Fruit fly (Drosophila melanogaster) whole organism, embryonic: ENCODE measurements around the gene Muc30E.

Experiments
- Abd-B ChIP-seq: fragments of 200-800 bp; sonication (Bioruptor generic); optimal IDR thresholded peaks from 2 replicates; lab custom pipeline; 2018; ENCODE audit warnings: missing biosample characterization, mild to moderate bottlenecking, missing genetic modification characterization, moderate library complexity
- Bgb ChIP-seq: fragments of 200-800 bp; sonication (Bioruptor generic); IDR thresholded peaks from 2 replicates; pipeline ENCODE4 v1.3.6; 2022; ENCODE audit warnings: missing biosample characterization, missing genetic modification characterization; ENCODE audit not compliant: partially characterized antibody
- Bteb2 ChIP-seq: fragments of 200-800 bp; sonication (Bioruptor generic); optimal IDR thresholded peaks from 2 replicates; lab custom pipeline; 2016; ENCODE audit warnings: missing biosample characterization, missing genetic modification characterization
- CG12155 ChIP-seq: fragments of 200-800 bp; sonication (Bioruptor generic); optimal IDR thresholded peaks from 3 replicates; lab custom pipeline; 2016; ENCODE audit warnings: missing biosample characterization, missing genetic modification characterization
- CG12769 ChIP-seq: fragments of 200-800 bp; sonication (Bioruptor generic); optimal IDR thresholded peaks from 2 replicates; lab custom pipeline; 2019; ENCODE audit warnings: missing biosample characterization, mild to moderate bottlenecking, missing genetic modification characterization, moderate library complexity
- CG12942 ChIP-seq: fragments of 200-800 bp; sonication (Bioruptor generic); optimal IDR thresholded peaks from 3 replicates; lab custom pipeline; 2016; ENCODE audit warnings: missing biosample characterization, missing genetic modification characterization
- CG13775 ChIP-seq: fragments of 200-800 bp; sonication (Bioruptor generic); optimal IDR thresholded peaks from 3 replicates; lab custom pipeline; 2017; ENCODE audit warnings: missing biosample characterization, mild to moderate bottlenecking, missing genetic modification characterization
- CG15011 ChIP-seq: fragments of 200-800 bp; sonication (Bioruptor generic); optimal IDR thresholded peaks from 3 replicates; lab custom pipeline; 2018; ENCODE audit warnings: missing biosample characterization, mild to moderate bottlenecking, missing genetic modification characterization
- CG17802 ChIP-seq: fragments of 200-800 bp; sonication (Bioruptor generic); optimal IDR thresholded peaks from 2 replicates; lab custom pipeline; 2018; ENCODE audit warnings: missing biosample characterization, mild to moderate bottlenecking, missing genetic modification characterization, moderate library complexity
- CG2116 ChIP-seq: fragments of 200-800 bp; sonication (Bioruptor generic); optimal IDR thresholded peaks from 3 replicates; lab custom pipeline; 2018; ENCODE audit warnings: missing biosample characterization, mild to moderate bottlenecking, missing genetic modification characterization
- CG2875 ChIP-seq: fragments of 200-800 bp; sonication (Bioruptor generic); optimal IDR thresholded peaks from 2 replicates; lab custom pipeline; 2017; ENCODE audit warnings: missing biosample characterization, mild to moderate bottlenecking, missing genetic modification characterization, missing genetic modification reagents
- CG30020 ChIP-seq: fragments of 200-800 bp; optimal IDR thresholded peaks from 2 replicates; lab custom pipeline; 2019; ENCODE audit warnings: missing biosample characterization, mild to moderate bottlenecking, missing genetic modification characterization, moderate library complexity
- CG30431 ChIP-seq: fragments of 200-800 bp; sonication (Bioruptor generic); optimal IDR thresholded peaks from 2 replicates; lab custom pipeline; 2017; ENCODE audit warnings: missing biosample characterization, missing genetic modification characterization
- CG32532 ChIP-seq: fragments of 200-800 bp; sonication (Bioruptor generic); IDR thresholded peaks from 2 replicates; pipeline ENCODE4 v1.3.6; 2022; ENCODE audit warnings: missing biosample characterization, missing genetic modification characterization
- CG33213 ChIP-seq: fragments of 200-800 bp; sonication (Bioruptor generic); optimal IDR thresholded peaks from 3 replicates; lab custom pipeline; 2016; ENCODE audit warnings: missing biosample characterization, missing genetic modification characterization
- CG4404 ChIP-seq: fragments of 200-800 bp; sonication (Bioruptor generic); IDR thresholded peaks from 2 replicates; pipeline ENCODE4 v1.3.6; 2022; ENCODE audit warnings: missing biosample characterization, missing genetic modification characterization
- CG7786 ChIP-seq: fragments of 200-800 bp; sonication (Bioruptor generic); optimal IDR thresholded peaks from 2 replicates; lab custom pipeline; 2016; ENCODE audit warnings: missing biosample characterization, missing genetic modification characterization
- CG8388 ChIP-seq: fragments of 200-800 bp; sonication (Bioruptor generic); optimal IDR thresholded peaks from 2 replicates; lab custom pipeline; 2019; ENCODE audit warnings: missing biosample characterization, mild to moderate bottlenecking, missing genetic modification characterization, moderate library complexity
- CG9437 ChIP-seq: fragments of 200-800 bp; sonication (Bioruptor generic); optimal IDR thresholded peaks from 2 replicates; lab custom pipeline; 2018; ENCODE audit warnings: missing biosample characterization, mild to moderate bottlenecking, missing genetic modification characterization
- CG9817 ChIP-seq: fragments of 200-800 bp; sonication (Bioruptor generic); optimal IDR thresholded peaks from 2 replicates; lab custom pipeline; 2018; ENCODE audit warnings: missing biosample characterization, mild to moderate bottlenecking, missing genetic modification characterization, moderate library complexity
- H15 ChIP-seq: fragments of 200-800 bp; sonication (Bioruptor generic); IDR thresholded peaks from 3 replicates; pipeline ENCODE4 v1.3.6; 2022; ENCODE audit warnings: missing biosample characterization, missing genetic modification characterization
- HLHmδ ChIP-seq: fragments of 200-800 bp; sonication (Bioruptor generic); optimal IDR thresholded peaks from 2 replicates; lab custom pipeline; 2018; ENCODE audit warnings: missing biosample characterization, mild to moderate bottlenecking, missing genetic modification characterization, moderate library complexity
- HmgD ChIP-seq: fragments of 200-800 bp; sonication (Bioruptor generic); optimal IDR thresholded peaks from 3 replicates; lab custom pipeline; 2016; ENCODE audit warnings: missing biosample characterization, missing genetic modification characterization
- MBD-R2 ChIP-seq: fragments of 200-800 bp; sonication (Bioruptor generic); IDR thresholded peaks from 2 replicates; pipeline ENCODE4 v1.3.6; 2022; ENCODE audit warnings: missing biosample characterization, missing genetic modification characterization
- MTF-1 ChIP-seq: fragments of 200-800 bp; sonication (Bioruptor generic); optimal IDR thresholded peaks from 2 replicates; lab custom pipeline; 2018; ENCODE audit warnings: missing biosample characterization, mild to moderate bottlenecking, missing genetic modification characterization, borderline replicate concordance
- Nf-YC ChIP-seq: fragments of 200-800 bp; optimal IDR thresholded peaks from 3 replicates; lab custom pipeline; 2019; ENCODE audit warnings: missing biosample characterization, mild to moderate bottlenecking, missing genetic modification characterization, moderate library complexity
- Sry-δ ChIP-seq: fragments of 200-800 bp; sonication (Bioruptor generic); optimal IDR thresholded peaks from 2 replicates; lab custom pipeline; 2016; ENCODE audit warnings: missing biosample characterization, missing genetic modification characterization
- Trl ChIP-seq, 3 experiments: fragments of >200 bp in 2 of 3; fragments of 200-800 bp in 1 of 3; sonication (Bioruptor generic) in 1 of 3; optimal IDR thresholded peaks; 2 replicates in 1 of 3; 3 replicates in 2 of 3; lab custom pipeline; 2016 to 2017; ENCODE audit warnings: missing biosample characterization in 1 of 3, missing genetic modification characterization in 1 of 3
- bbx ChIP-seq: fragments of 200-800 bp; sonication (Bioruptor generic); IDR thresholded peaks from 2 replicates; pipeline ENCODE4 v1.3.6; 2022; ENCODE audit warnings: missing biosample characterization, missing genetic modification characterization; ENCODE audit not compliant: partially characterized antibody
- bcd ChIP-seq: fragments of 200-800 bp; sonication (Bioruptor generic); optimal IDR thresholded peaks from 2 replicates; lab custom pipeline; 2017; ENCODE audit warnings: missing biosample characterization, mild to moderate bottlenecking, missing genetic modification characterization
- croc ChIP-seq: fragments of 200-800 bp; sonication (Bioruptor generic); conservative IDR thresholded peaks from 3 replicates; pipeline ENCODE4 v1.3.6; 2022; ENCODE audit warnings: missing biosample characterization, missing genetic modification characterization
- disco-r ChIP-seq: fragments of 200-800 bp; sonication (Bioruptor generic); optimal IDR thresholded peaks from 2 replicates; lab custom pipeline; 2016; ENCODE audit warnings: missing biosample characterization, missing genetic modification characterization
- dpn ChIP-seq, 2 experiments: fragments of 200-800 bp; sonication (Bioruptor generic); optimal IDR thresholded peaks; 3 replicates each; lab custom pipeline; 2016; ENCODE audit warnings: missing biosample characterization in 2 of 2, missing genetic modification characterization in 2 of 2
- fd102C ChIP-seq: fragments of 200-800 bp; sonication (Bioruptor generic); optimal IDR thresholded peaks from 2 replicates; lab custom pipeline; 2018; ENCODE audit warnings: missing biosample characterization, mild to moderate bottlenecking, missing genetic modification characterization, moderate library complexity
- fd64A ChIP-seq: fragments of 200-800 bp; sonication (Bioruptor generic); optimal IDR thresholded peaks from 3 replicates; lab custom pipeline; 2018; ENCODE audit warnings: missing biosample characterization, mild to moderate bottlenecking, missing genetic modification characterization
- grn ChIP-seq: fragments of 200-800 bp; sonication (Bioruptor generic); optimal IDR thresholded peaks from 3 replicates; lab custom pipeline; 2017; ENCODE audit warnings: missing biosample characterization, missing genetic modification characterization
- gt ChIP-seq: fragments of 200-800 bp; sonication (Bioruptor generic); IDR thresholded peaks from 2 replicates; pipeline ENCODE4 v1.3.6; 2022; ENCODE audit warnings: missing biosample characterization, missing genetic modification characterization
- jumu ChIP-seq: fragments of 200-800 bp; sonication (Bioruptor generic); optimal IDR thresholded peaks from 3 replicates; lab custom pipeline; 2016; ENCODE audit warnings: missing biosample characterization, missing genetic modification characterization
- knrl ChIP-seq: fragments of 200-800 bp; sonication (Bioruptor generic); IDR thresholded peaks from 3 replicates; pipeline ENCODE4 v1.3.6; 2022; ENCODE audit warnings: missing biosample characterization, missing genetic modification characterization; ENCODE audit not compliant: partially characterized antibody
- lbe ChIP-seq: fragments of 200-800 bp; sonication (Bioruptor generic); optimal IDR thresholded peaks from 2 replicates; lab custom pipeline; 2016; ENCODE audit warnings: missing biosample characterization, mild to moderate bottlenecking, missing genetic modification characterization
- mirr ChIP-seq: fragments of 200-800 bp; sonication (Bioruptor generic); optimal IDR thresholded peaks from 3 replicates; lab custom pipeline; 2018; ENCODE audit warnings: missing biosample characterization, mild to moderate bottlenecking, missing genetic modification characterization
- nerfin-1 ChIP-seq: fragments of 200-800 bp; sonication (Bioruptor generic); optimal IDR thresholded peaks from 3 replicates; lab custom pipeline; 2019; ENCODE audit warnings: missing biosample characterization, mild to moderate bottlenecking, missing genetic modification characterization, moderate library complexity
- p53 ChIP-seq: fragments of 200-800 bp; sonication (Bioruptor generic); optimal IDR thresholded peaks from 2 replicates; lab custom pipeline; 2016; ENCODE audit warnings: missing biosample characterization, missing genetic modification characterization
- sim ChIP-seq: fragments of 200-800 bp; sonication (Bioruptor generic); IDR thresholded peaks from 2 replicates; pipeline ENCODE4 v1.3.6; 2022; ENCODE audit warnings: missing biosample characterization, missing genetic modification characterization
- trh ChIP-seq: fragments of 200-800 bp; sonication (Bioruptor generic); optimal IDR thresholded peaks from 2 replicates; lab custom pipeline; 2016; ENCODE audit warnings: missing biosample characterization, missing genetic modification characterization
- ttk ChIP-seq: fragments of 200-800 bp; sonication (Bioruptor generic); IDR thresholded peaks from 2 replicates; pipeline ENCODE4 v2.1.2; 2022; ENCODE audit warnings: missing biosample characterization, missing genetic modification characterization
- unc-4 ChIP-seq: fragments of 200-800 bp; sonication (Bioruptor generic); IDR thresholded peaks from 2 replicates; pipeline ENCODE4 v1.3.6; 2022; ENCODE audit warnings: missing biosample characterization, missing genetic modification characterization; ENCODE audit not compliant: partially characterized antibody
- unpg ChIP-seq: fragments of 200-800 bp; sonication (Bioruptor generic); optimal IDR thresholded peaks from 3 replicates; lab custom pipeline; 2018; ENCODE audit warnings: missing biosample characterization, mild to moderate bottlenecking, missing genetic modification characterization, moderate library complexity
- zen2 ChIP-seq: fragments of 200-800 bp; sonication (Bioruptor generic); IDR thresholded peaks from 3 replicates; pipeline ENCODE4 v1.3.6; 2022; ENCODE audit warnings: missing biosample characterization, missing genetic modification characterization; ENCODE audit not compliant: partially characterized antibody
- zfh1 ChIP-seq: fragments of 200-800 bp; sonication (Bioruptor generic); IDR thresholded peaks from 3 replicates; pipeline ENCODE4 v1.3.6; 2022; ENCODE audit warnings: missing biosample characterization, missing genetic modification characterization

Gene Muc30E

DNA sequence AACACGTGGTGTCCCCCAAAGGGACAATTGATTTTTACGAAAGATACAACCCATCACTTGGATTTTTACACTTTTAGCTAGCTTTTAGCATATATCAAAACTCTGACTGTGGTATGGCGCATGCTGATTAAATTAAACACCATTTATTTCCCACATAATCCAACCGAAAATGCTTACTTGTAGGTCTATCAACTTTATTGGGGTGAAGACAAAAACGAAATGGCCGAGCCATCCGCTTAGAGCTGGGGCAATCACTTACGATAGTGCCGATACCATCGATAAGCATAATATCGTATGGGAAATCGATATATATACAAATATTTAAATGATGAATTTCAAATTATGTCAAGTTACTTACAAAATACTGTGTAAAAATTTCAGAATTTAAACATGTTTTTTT lies 5.6 kb downstream of the Muc30E start, which contains the start of gene RpS2 (continued):
- TF ChIP-seq jumu (no peak), CG17802 (tag; lab: Kevin White, UChicago) (no peak), CG2116 (peak; percentile 94), CG12942 (GFP tag; lab: Kevin White, UChicago) (no peak), sim (GFP tag; lab: Robert Waterston, UW) (no peak), CG15011 (GFP tag; lab: Kevin White, UChicago) (no peak), bcd (GFP tag; lab: Kevin White, UChicago) (peak; percentile 9), unc-4 (GFP tag; lab: Robert Waterston, UW) (peak; percentile 99), CG32532 (GFP tag; lab: Robert Waterston, UW) (peak; percentile 58), CG2875 (peak; percentile 13), CG4404 (GFP tag; lab: Robert Waterston, UW) (no peak), Nf-YC (peak; percentile 22), croc (GFP tag; lab: Robert Waterston, UW) (no peak), CG30431 (GFP tag; lab: Kevin White, UChicago) (no peak), zfh1 (no peak), Bgb (GFP tag; lab: Robert Waterston, UW) (peak; percentile 100), zen2 (peak; percentile 99), grn (GFP tag; lab: Kevin White, UChicago) (peak; percentile 37), HLHmδ (peak; percentile 52), nerfin-1 (tag; lab: Kevin White, UChicago) (peak; percentile 51), knrl (GFP tag; lab: Robert Waterston, UW) (peak; percentile 99), unpg (GFP tag; lab: Kevin White, UChicago) (peak; percentile 51), CG13775 (GFP tag; lab: Kevin White, UChicago) (no peak), Trl (optimal IDR thresholded peaks at IDR 0.05; lab: Kevin White, UChicago) (no peak), Trl (GFP tag; optimal IDR thresholded peaks at IDR 0.05; lab: Kevin White, UChicago) (peak; percentile 11), p53 (no peak), Abd-B (GFP tag; lab: Kevin White, UChicago) (no peak), bbx (peak; percentile 100), CG9437 (GFP tag; lab: Kevin White, UChicago) (peak; percentile 39), MTF-1 (peak; percentile 2), fd64A (GFP tag; lab: Kevin White, UChicago) (no peak), lbe (GFP tag; lab: Kevin White, UChicago) (peak; percentile 69), CG7786 (no peak), ttk (GFP tag; lab: Robert Waterston, UW) (no peak), HmgD (GFP tag; lab: Kevin White, UChicago) (no peak), H15 (no peak), CG12155 (GFP tag; lab: Kevin White, UChicago) (peak; percentile 18), gt (GFP tag; lab: Robert Waterston, UW) (no peak), CG33213 (GFP tag; lab: Kevin White, UChicago) (peak; percentile 39), MBD-R2 (GFP tag; lab: Robert Waterston, UW) (peak; percentile 59), CG12769 (tag; lab: Kevin White, UChicago) (peak; percentile 65), fd102C (peak; percentile 22), mirr (GFP tag; lab: Kevin White, UChicago) (peak; percentile 54), Sry-δ (peak; percentile 90), disco-r (peak; percentile 7), CG8388 (GFP tag; lab: Kevin White, UChicago) (peak; percentile 5), Bteb2 (GFP tag; lab: Kevin White, UChicago) (no peak), dpn (GFP tag; optimal IDR thresholded peaks at IDR 0.05; lab: Kevin White, UChicago) (peak; percentile 24 to 26), CG9817 (tag; lab: Kevin White, UChicago) (peak; percentile 23), trh (GFP tag; lab: Kevin White, UChicago) (no peak), CG30020 (tag; lab: Kevin White, UChicago) (peak; percentile 22)
